Fruit fly (Drosophila melanogaster) whole organism, embryonic: ENCODE measurements around the gene CG2901.
"Not testable (repeated sequence)": the region's sequence is repeated elsewhere in the genome, so short reads cannot be mapped to it uniquely, and the experiment has no call there.

Experiments used
- Adf1 ChIP-seq: fragments of 200-800 bp; sonication (Bioruptor generic); IDR thresholded peaks from 2 replicates; pipeline ENCODE4 v1.3.6; 2022; ENCODE audit warnings: missing biosample characterization, missing genetic modification characterization
- Atf6 ChIP-seq: fragments of 200-800 bp; sonication (Bioruptor generic); IDR thresholded peaks from 2 replicates; pipeline ENCODE4 v1.3.6; 2022; ENCODE audit warnings: missing biosample characterization, missing genetic modification characterization
- B-H2 ChIP-seq: fragments of 200-800 bp; sonication (Bioruptor generic); optimal IDR thresholded peaks from 2 replicates; lab custom pipeline; 2018; ENCODE audit warnings: missing biosample characterization, mild to moderate bottlenecking, missing genetic modification characterization
- CG11560 ChIP-seq: fragments of 200-800 bp; sonication (Bioruptor generic); IDR thresholded peaks from 3 replicates; pipeline ENCODE4 v1.3.6; 2022; ENCODE audit warnings: missing biosample characterization, missing genetic modification characterization
- CG12391 ChIP-seq: fragments of 200-800 bp; sonication (Bioruptor generic); optimal IDR thresholded peaks from 3 replicates; lab custom pipeline; 2018; ENCODE audit warnings: missing biosample characterization, mild to moderate bottlenecking, missing genetic modification characterization, moderate library complexity
- CG13894 ChIP-seq: fragments of 200-800 bp; sonication (Bioruptor generic); optimal IDR thresholded peaks from 3 replicates; lab custom pipeline; 2018; ENCODE audit warnings: missing biosample characterization, mild to moderate bottlenecking, missing genetic modification characterization, moderate library complexity
- CG15073 ChIP-seq: fragments of 200-800 bp; sonication (Bioruptor generic); optimal IDR thresholded peaks from 2 replicates; lab custom pipeline; 2016; ENCODE audit warnings: missing biosample characterization, missing genetic modification characterization
- CG15514 ChIP-seq: fragments of 200-800 bp; sonication (Bioruptor generic); optimal IDR thresholded peaks from 3 replicates; lab custom pipeline; 2017; ENCODE audit warnings: missing biosample characterization, missing genetic modification characterization, mild to moderate bottlenecking, moderate library complexity, missing genetic modification reagents
- CG1647 ChIP-seq: fragments of 200-800 bp; sonication (Bioruptor generic); optimal IDR thresholded peaks from 3 replicates; lab custom pipeline; 2016; ENCODE audit warnings: missing biosample characterization, missing genetic modification characterization
- CG16813 ChIP-seq: fragments of 200-800 bp; sonication (Bioruptor generic); IDR thresholded peaks from 3 replicates; pipeline ENCODE4 v1.3.6; 2022; ENCODE audit warnings: missing biosample characterization, missing genetic modification characterization; ENCODE audit not compliant: partially characterized antibody
- CG17385 ChIP-seq: fragments of 200-800 bp; sonication (Bioruptor generic); optimal IDR thresholded peaks from 3 replicates; lab custom pipeline; 2018; ENCODE audit warnings: missing biosample characterization, mild to moderate bottlenecking, missing genetic modification characterization
- CG18262 ChIP-seq: fragments of 200-800 bp; optimal IDR thresholded peaks from 3 replicates; lab custom pipeline; 2019; ENCODE audit warnings: missing biosample characterization, mild to moderate bottlenecking, missing genetic modification characterization, moderate library complexity
- CG18476 ChIP-seq: fragments of 200-800 bp; sonication (Bioruptor generic); optimal IDR thresholded peaks from 2 replicates; lab custom pipeline; 2016; ENCODE audit warnings: missing biosample characterization, mild to moderate bottlenecking, missing genetic modification characterization
- CG18599 ChIP-seq: fragments of 200-800 bp; sonication (Bioruptor generic); optimal IDR thresholded peaks from 3 replicates; lab custom pipeline; 2017; ENCODE audit warnings: missing biosample characterization, missing genetic modification characterization, mild to moderate bottlenecking, moderate library complexity, missing genetic modification reagents
- CG2120 ChIP-seq: fragments of 200-800 bp; sonication (Bioruptor generic); optimal IDR thresholded peaks from 3 replicates; lab custom pipeline; 2016; ENCODE audit warnings: missing biosample characterization, missing genetic modification characterization
- CG2712 ChIP-seq: fragments of 200-800 bp; optimal IDR thresholded peaks from 3 replicates; lab custom pipeline; 2019; ENCODE audit warnings: missing biosample characterization, mild to moderate bottlenecking, missing genetic modification characterization, moderate library complexity
- CG5953 ChIP-seq: fragments of 200-800 bp; sonication (Bioruptor generic); IDR thresholded peaks from 2 replicates; pipeline ENCODE4 v1.3.6; 2022; ENCODE audit warnings: missing biosample characterization, missing genetic modification characterization
- CG6791 ChIP-seq: fragments of 200-800 bp; sonication (Bioruptor generic); IDR thresholded peaks from 3 replicates; pipeline ENCODE4 v1.3.6; 2022; ENCODE audit warnings: missing biosample characterization, missing genetic modification characterization; ENCODE audit not compliant: partially characterized antibody
- CG8089 ChIP-seq: fragments of 200-800 bp; sonication (Bioruptor generic); optimal IDR thresholded peaks from 3 replicates; lab custom pipeline; 2016; ENCODE audit warnings: missing biosample characterization, missing genetic modification characterization
- CG8290 ChIP-seq, 3 experiments: fragments of 200-800 bp; sonication (Bioruptor generic); optimal IDR thresholded peaks; 2 replicates each; lab custom pipeline; 2016 to 2019; ENCODE audit warnings: missing biosample characterization in 3 of 3, missing genetic modification characterization in 3 of 3, mild to moderate bottlenecking in 2 of 3, moderate library complexity in 1 of 3
- Camta ChIP-seq: fragments of 200-800 bp; sonication (Bioruptor generic); optimal IDR thresholded peaks from 2 replicates; lab custom pipeline; 2016; ENCODE audit warnings: missing biosample characterization, missing genetic modification characterization
- E2f1 ChIP-seq: fragments of 200-800 bp; sonication (Bioruptor generic); IDR thresholded peaks from 2 replicates; pipeline ENCODE4 v1.3.6; 2022; ENCODE audit warnings: missing biosample characterization, missing genetic modification characterization
- HHEX ChIP-seq: fragments of 200-800 bp; sonication (Bioruptor generic); optimal IDR thresholded peaks from 3 replicates; lab custom pipeline; 2017; ENCODE audit warnings: missing biosample characterization, mild to moderate bottlenecking, missing genetic modification characterization, missing genetic modification reagents
- Hmx ChIP-seq: fragments of 200-800 bp; sonication (Bioruptor generic); optimal IDR thresholded peaks from 2 replicates; lab custom pipeline; 2016; ENCODE audit warnings: missing biosample characterization, missing genetic modification characterization
- MTF-1 ChIP-seq: fragments of 200-800 bp; sonication (Bioruptor generic); optimal IDR thresholded peaks from 2 replicates; lab custom pipeline; 2018; ENCODE audit warnings: missing biosample characterization, mild to moderate bottlenecking, missing genetic modification characterization, borderline replicate concordance
- Neu2 ChIP-seq: fragments of 200-800 bp; sonication (Bioruptor generic); optimal IDR thresholded peaks from 3 replicates; lab custom pipeline; 2016; ENCODE audit warnings: missing biosample characterization, missing genetic modification characterization, borderline replicate concordance
- Nf-YB ChIP-seq: fragments of 200-800 bp; sonication (Bioruptor generic); optimal IDR thresholded peaks from 3 replicates; lab custom pipeline; 2019; ENCODE audit warnings: missing biosample characterization, mild to moderate bottlenecking, missing genetic modification characterization, moderate library complexity
- Nf-YC ChIP-seq: fragments of 200-800 bp; optimal IDR thresholded peaks from 3 replicates; lab custom pipeline; 2019; ENCODE audit warnings: missing biosample characterization, mild to moderate bottlenecking, missing genetic modification characterization, moderate library complexity
- Rx ChIP-seq: fragments of 200-800 bp; sonication (Bioruptor generic); IDR thresholded peaks from 2 replicates; pipeline ENCODE4 v1.3.6; 2022; ENCODE audit warnings: missing biosample characterization, missing genetic modification characterization
- bbx ChIP-seq: fragments of 200-800 bp; sonication (Bioruptor generic); IDR thresholded peaks from 2 replicates; pipeline ENCODE4 v1.3.6; 2022; ENCODE audit warnings: missing biosample characterization, missing genetic modification characterization; ENCODE audit not compliant: partially characterized antibody
- chif ChIP-seq, 2 experiments: fragments of 200-800 bp; sonication (Bioruptor generic); optimal IDR thresholded peaks; 3 replicates each; lab custom pipeline; 2016; ENCODE audit warnings: missing biosample characterization in 2 of 2, missing genetic modification characterization in 2 of 2
- chn ChIP-seq: fragments of 200-800 bp; sonication (Bioruptor generic); optimal IDR thresholded peaks from 2 replicates; lab custom pipeline; 2016; ENCODE audit warnings: missing biosample characterization, missing genetic modification characterization
- emc ChIP-seq: fragments of 200-800 bp; sonication (Bioruptor generic); optimal IDR thresholded peaks from 2 replicates; lab custom pipeline; 2016; ENCODE audit warnings: missing biosample characterization, missing genetic modification characterization
- fd102C ChIP-seq: fragments of 200-800 bp; sonication (Bioruptor generic); optimal IDR thresholded peaks from 2 replicates; lab custom pipeline; 2018; ENCODE audit warnings: missing biosample characterization, mild to moderate bottlenecking, missing genetic modification characterization, moderate library complexity
- gem ChIP-seq: fragments of 200-800 bp; sonication (Bioruptor generic); optimal IDR thresholded peaks from 2 replicates; lab custom pipeline; 2019; ENCODE audit warnings: missing biosample characterization, mild to moderate bottlenecking, missing genetic modification characterization, moderate library complexity
- hth ChIP-seq: fragments of >200 bp; optimal IDR thresholded peaks from 2 replicates; lab custom pipeline; 2017; ENCODE audit warnings: inconsistent platforms
- org-1 ChIP-seq: fragments of 200-800 bp; sonication (Bioruptor generic); optimal IDR thresholded peaks from 2 replicates; lab custom pipeline; 2017; ENCODE audit warnings: missing biosample characterization, missing genetic modification characterization
- phol ChIP-seq: fragments of 200-800 bp; sonication (Bioruptor generic); optimal IDR thresholded peaks from 3 replicates; lab custom pipeline; 2018; ENCODE audit warnings: missing biosample characterization, mild to moderate bottlenecking, missing genetic modification characterization, moderate library complexity
- seq ChIP-seq: fragments of 200-800 bp; sonication (Bioruptor generic); IDR thresholded peaks from 2 replicates; pipeline ENCODE4 v1.3.6; 2022; ENCODE audit warnings: missing biosample characterization, missing genetic modification characterization
- sqz ChIP-seq: fragments of 200-800 bp; sonication (Bioruptor generic); optimal IDR thresholded peaks from 3 replicates; lab custom pipeline; 2018; ENCODE audit warnings: missing biosample characterization, mild to moderate bottlenecking, missing genetic modification characterization
- trem ChIP-seq: fragments of 200-800 bp; optimal IDR thresholded peaks from 3 replicates; lab custom pipeline; 2019; ENCODE audit warnings: missing biosample characterization, mild to moderate bottlenecking, missing genetic modification characterization, moderate library complexity
- twi ChIP-seq: fragments of 200-800 bp; optimal IDR thresholded peaks from 2 replicates; lab custom pipeline; 2019; ENCODE audit warnings: missing biosample characterization, mild to moderate bottlenecking, missing genetic modification characterization, moderate library complexity
- zfh2 ChIP-seq: fragments of 200-800 bp; sonication (Bioruptor generic); optimal IDR thresholded peaks from 2 replicates; lab custom pipeline; 2016; ENCODE audit warnings: missing biosample characterization, missing genetic modification characterization

The CG2901 gene

dm6 chrX:3802016-3802415, 26.0 kb upstream of the CG2901 start, which contains the start of gene fd3F:
TSS of gene fd3F (plus strand) at chrX:3802316.
- TF ChIP-seq B-H2 (GFP tag; lab: Kevin White, UChicago); chn (GFP tag; lab: Kevin White, UChicago); E2f1 (GFP tag; lab: Robert Waterston, UW): not testable (repeated sequence)

- 0 out of 2 replicates have a peak, but pooled peaks have one; percentile 26 for TF ChIP-seq seq (GFP tag; lab: Robert Waterston, UW)
- peak; percentile 86 for TF ChIP-seq Nf-YC
- no peak for TF ChIP-seq CG15514 (GFP tag; lab: Kevin White, UChicago)
- TF ChIP-seq Nf-YB (GFP tag; lab: Kevin White, UChicago) = peak; percentile 88
Observed at dm6 chrX:3808467-3808866, 19.5 kb upstream of the CG2901 start.

dm6 chrX:3809085-3809484, 18.9 kb upstream of the CG2901 start:
- TF ChIP-seq CG15073 (no peak), Nf-YB (GFP tag; lab: Kevin White, UChicago) (peak; percentile 92), Nf-YC (peak; percentile 83)

dm6 chrX:3811340-3811788, 16.6 kb upstream of the CG2901 start, which contains the start of gene ec:
TSS of gene ec (plus strand) at chrX:3811698.
- no peak for TF ChIP-seq twi (tag; lab: Kevin White, UChicago)
- peak; percentile 2 for TF ChIP-seq CG1647 (GFP tag; lab: Kevin White, UChicago)
- 0 out of 3 replicates have a peak, but pooled peaks have one; percentile 17 for TF ChIP-seq CG11560 (tag; lab: Robert Waterston, UW)
- TF ChIP-seq chif (GFP tag; optimal IDR thresholded peaks at IDR 0.05; lab: Kevin White, UChicago) = peak in 1 of 2 experiments; percentile 30
- TF ChIP-seq Hmx = no peak
- no peak for TF ChIP-seq org-1 (GFP tag; lab: Kevin White, UChicago)
- TF ChIP-seq Neu2 (GFP tag; lab: Kevin White, UChicago) = no peak
- no peak for TF ChIP-seq sqz (GFP tag; lab: Kevin White, UChicago)
- no peak for TF ChIP-seq CG16813 (GFP tag; lab: Robert Waterston, UW)
- TF ChIP-seq fd102C = peak; percentile 19
- TF ChIP-seq CG2712 (tag; lab: Kevin White, UChicago) = peak; percentile 38
- peak; percentile 23 for TF ChIP-seq CG12391
- no peak for TF ChIP-seq CG18476
- peak; percentile 31 for TF ChIP-seq CG18599 (GFP tag; lab: Kevin White, UChicago)
- no peak for TF ChIP-seq gem (tag; lab: Kevin White, UChicago)
- TF ChIP-seq CG2120 (GFP tag; lab: Kevin White, UChicago) = no peak
- TF ChIP-seq CG18262 (tag; lab: Kevin White, UChicago) = peak; percentile 9
- no peak for TF ChIP-seq CG8089 (GFP tag; lab: Kevin White, UChicago)
- peak; percentile 36 for TF ChIP-seq HHEX
- TF ChIP-seq CG17385 (GFP tag; lab: Kevin White, UChicago) = peak; percentile 31
- TF ChIP-seq Camta = no peak
- TF ChIP-seq Nf-YB (GFP tag; lab: Kevin White, UChicago) = peak; percentile 23
- TF ChIP-seq trem (tag; lab: Kevin White, UChicago) = peak; percentile 55
- peak; percentile 51 for TF ChIP-seq MTF-1 (GFP tag; lab: Kevin White, UChicago)
- peak; percentile 36; the same call in 1 of the 2 replicates for TF ChIP-seq Adf1 (GFP tag; lab: Robert Waterston, UW)
- peak; percentile 26 for TF ChIP-seq CG13894 (tag; lab: Kevin White, UChicago)
- 0 out of 2 replicates have a peak, but pooled peaks have one; percentile 31 for TF ChIP-seq CG5953 (GFP tag; lab: Robert Waterston, UW)
- TF ChIP-seq Atf6 (GFP tag; lab: Robert Waterston, UW) = 0 out of 2 replicates have a peak, but pooled peaks have one; percentile 26
- TF ChIP-seq zfh2 = no peak
- TF ChIP-seq Rx (GFP tag; lab: Robert Waterston, UW) = no peak
- no peak for TF ChIP-seq emc
- TF ChIP-seq hth (lab: Kevin White, UChicago) = no peak
- TF ChIP-seq phol (tag; lab: Kevin White, UChicago) = peak; percentile 30
- TF ChIP-seq bbx = peak; percentile 51
- TF ChIP-seq CG8290 (GFP tag; optimal IDR thresholded peaks at IDR 0.05; lab: Kevin White, UChicago) = peak; percentile 36
- peak; percentile 25 to 69 for TF ChIP-seq CG8290 (tag; optimal IDR thresholded peaks at IDR 0.05; lab: Kevin White, UChicago)
- TF ChIP-seq CG6791 (GFP tag; lab: Robert Waterston, UW) = peak; percentile 43; the same call in 1 of the 3 replicates
